Worm (Caenorhabditis elegans) whole organism, L4/young adult: ENCODE results near the gene Y37D8A.26.

Experiments
- W03F9.2 ChIP-seq: fragments of 150-350 bp; optimal IDR thresholded peaks from 2 replicates; lab custom pipeline; 2014; ENCODE audit warnings: missing biosample characterization, missing genetic modification characterization
- dao-5 ChIP-seq: sonication (generic microtip); optimal IDR thresholded peaks from 2 replicates; lab custom pipeline; 2016; ENCODE audit warnings: missing genotype, missing genetic modification characterization, moderate library complexity, missing compliant biosample characterization
- him-1 ChIP-seq: sonication (generic microtip); optimal IDR thresholded peaks from 2 replicates; lab custom pipeline; 2016; ENCODE audit warnings: missing genotype, missing genetic modification reagents, missing genetic modification characterization, missing compliant biosample characterization

Y37D8A.26 gene

DNA sequence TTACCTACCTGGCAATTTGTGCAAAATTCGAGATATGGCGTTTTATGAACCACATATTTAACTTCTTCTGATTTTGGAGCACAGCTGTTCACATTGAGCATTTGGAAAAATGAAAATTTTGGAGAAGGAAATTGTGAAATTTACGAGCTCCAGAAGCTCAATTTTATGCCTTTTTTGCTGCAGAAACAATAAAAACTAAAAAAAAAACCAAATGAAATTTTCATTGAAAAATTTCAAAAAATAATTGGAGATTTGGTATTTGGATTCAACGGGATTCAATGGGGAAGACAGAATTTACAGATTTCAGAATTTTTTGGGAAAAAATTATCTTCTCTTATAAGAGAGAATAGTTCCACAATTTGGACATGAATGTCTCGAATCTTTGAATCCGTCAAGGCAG is at the start of gene Y37D8A.26:
TSS of gene Y37D8A.26 (minus strand) at position 101 of the 400 bp plus-strand sequence.
- no peak for TF ChIP-seq dao-5 (tag; lab: Kevin White, UChicago)
- TF ChIP-seq him-1 (tag; lab: Kevin White, UChicago) = no peak
- TF ChIP-seq W03F9.2 (tag; lab: Kevin White, UChicago) = no peak

ce11 chrIII:12904987-12905541 is 48.5 kb upstream of the Y37D8A.26 start, which contains the start of gene cox-5A:
cox-5A (plus strand) TSS chrIII:12905491.
- peak; percentile 99 for TF ChIP-seq W03F9.2 (tag; lab: Kevin White, UChicago)
- peak; percentile 98 for TF ChIP-seq him-1 (tag; lab: Kevin White, UChicago)
- TF ChIP-seq dao-5 (tag; lab: Kevin White, UChicago) = no peak

ce11 chrIII:12904052-12904451 is 47.5 kb upstream of the Y37D8A.26 start:
- TF ChIP-seq dao-5 (tag; lab: Kevin White, UChicago) (no peak), W03F9.2 (tag; lab: Kevin White, UChicago) (no peak), him-1 (tag; lab: Kevin White, UChicago) (no peak)

- TF ChIP-seq dao-5 (tag; lab: Kevin White, UChicago) = no peak
- TF ChIP-seq W03F9.2 (tag; lab: Kevin White, UChicago) = no peak
- no peak for TF ChIP-seq him-1 (tag; lab: Kevin White, UChicago)
Measured at ce11 chrIII:12894207-12894606, 37.7 kb upstream of the Y37D8A.26 start.

DNA sequence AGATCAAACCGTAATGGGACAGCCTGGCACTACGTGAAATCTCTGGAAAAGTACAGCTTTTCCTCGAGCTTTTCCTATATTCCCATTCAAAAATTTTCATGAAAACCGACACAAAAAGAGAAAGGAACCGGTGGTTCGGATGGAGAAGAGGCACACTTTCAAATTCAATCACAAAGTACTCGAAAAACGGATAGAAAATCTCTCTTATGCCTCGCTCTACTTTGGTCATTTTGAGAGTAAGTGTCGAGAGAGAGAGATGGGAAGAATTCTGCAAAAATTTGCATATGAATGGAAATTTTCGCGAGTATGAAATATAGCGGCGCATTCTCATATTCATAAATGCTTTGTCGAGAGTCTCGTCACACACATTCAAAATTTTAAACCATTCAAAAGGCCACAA is 36.2 kb upstream of the Y37D8A.26 start:
- TF ChIP-seq him-1 (tag; lab: Kevin White, UChicago) = no peak
- TF ChIP-seq W03F9.2 (tag; lab: Kevin White, UChicago) = no peak
- TF ChIP-seq dao-5 (tag; lab: Kevin White, UChicago) = no peak

- TF ChIP-seq him-1 (tag; lab: Kevin White, UChicago) (no peak), dao-5 (tag; lab: Kevin White, UChicago) (no peak), W03F9.2 (tag; lab: Kevin White, UChicago) (no peak)
Measured at ce11 chrIII:12891580-12891979, 35.1 kb upstream of the Y37D8A.26 start, which contains the start of the genes Y37D8A.29 and unc-71. Y37D8A.29 (minus strand) TSS chrIII:12891680. unc-71 (minus strand) TSS chrIII:12891738.

ce11 chrIII:12885153-12885552 is 28.6 kb upstream of the Y37D8A.26 start:
- TF ChIP-seq dao-5 (tag; lab: Kevin White, UChicago) (no peak), W03F9.2 (tag; lab: Kevin White, UChicago) (no peak), him-1 (tag; lab: Kevin White, UChicago) (no peak)

- TF ChIP-seq him-1 (tag; lab: Kevin White, UChicago) (no peak), W03F9.2 (tag; lab: Kevin White, UChicago) (no peak), dao-5 (tag; lab: Kevin White, UChicago) (no peak)
Measured at ce11 chrIII:12880704-12881103, 24.2 kb upstream of the Y37D8A.26 start.

ce11 chrIII:12877527-12878234 is 21.2 kb upstream of the Y37D8A.26 start, which contains the start of the genes cec-7 and enu-3.5:
cec-7 (minus strand) TSS chrIII:12877577.
enu-3.5 (plus strand) TSS chrIII:12878196.
- TF ChIP-seq dao-5 (tag; lab: Kevin White, UChicago) = no peak
- TF ChIP-seq him-1 (tag; lab: Kevin White, UChicago) = no peak
- no peak for TF ChIP-seq W03F9.2 (tag; lab: Kevin White, UChicago)

- TF ChIP-seq dao-5 (tag; lab: Kevin White, UChicago) (no peak), W03F9.2 (tag; lab: Kevin White, UChicago) (no peak), him-1 (tag; lab: Kevin White, UChicago) (no peak)
Measured at ce11 chrIII:12875653-12876052, 19.1 kb upstream of the Y37D8A.26 start.

- TF ChIP-seq dao-5 (tag; lab: Kevin White, UChicago) (no peak), W03F9.2 (tag; lab: Kevin White, UChicago) (peak; percentile 94), him-1 (tag; lab: Kevin White, UChicago) (peak; percentile 59)
Measured at ce11 chrIII:12874606-12875066, 18.1 kb upstream of the Y37D8A.26 start, which contains the start of the genes mrg-1 and spcs-2. mrg-1 (minus strand) TSS chrIII:12874656. spcs-2 (plus strand) TSS chrIII:12875031.

DNA sequence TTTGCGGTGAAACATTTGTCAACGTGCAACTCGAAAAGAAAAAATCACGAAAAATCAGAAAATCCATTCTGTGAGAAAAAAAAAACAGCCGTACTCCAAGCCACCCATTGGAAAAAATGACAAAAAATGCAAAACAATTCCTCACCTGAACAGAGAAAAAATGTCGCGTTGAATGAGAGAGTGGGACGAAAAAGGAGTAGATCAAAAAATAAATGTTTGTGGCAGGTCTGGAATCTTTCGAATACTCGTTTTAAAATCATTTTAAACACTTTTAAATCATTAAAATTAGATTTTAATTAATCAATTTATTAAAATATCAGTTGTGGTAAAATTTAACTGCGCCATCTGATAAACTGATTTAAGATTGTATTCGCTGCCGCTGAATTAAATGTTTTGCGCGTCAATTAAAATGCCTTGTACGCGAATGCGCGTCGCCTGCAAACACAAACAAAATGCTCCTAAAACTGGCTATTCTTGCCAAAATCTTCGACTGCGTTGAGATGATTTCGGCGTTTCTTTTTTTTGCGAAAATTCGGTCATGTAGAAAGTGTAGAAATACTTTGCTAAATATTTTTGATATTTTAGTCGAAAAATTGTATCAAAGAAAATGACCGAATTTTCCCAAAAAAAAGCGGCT is 13.7 kb upstream of the Y37D8A.26 start, which contains the start of gene Y37D8A.6:
TSS of gene Y37D8A.6 (minus strand) at position 238 of the 637 bp plus-strand sequence.
- TF ChIP-seq dao-5 (tag; lab: Kevin White, UChicago) (no peak), him-1 (tag; lab: Kevin White, UChicago) (no peak)

ce11 chrIII:12864648-12865047 is 8.1 kb upstream of the Y37D8A.26 start, which contains the start of gene Y37D8A.8:
Y37D8A.8 (plus strand) TSS chrIII:12864948.
- TF ChIP-seq him-1 (tag; lab: Kevin White, UChicago) (no peak), dao-5 (tag; lab: Kevin White, UChicago) (no peak), W03F9.2 (tag; lab: Kevin White, UChicago) (no peak)
